Fruit fly (Drosophila melanogaster) whole organism, prepupa: Measurements from ENCODE around the gene CG12010.
A peak's percentile ranks its signal among the peaks of the same experiment; 100 is the strongest.

Source experiments
- Blimp-1 ChIP-seq: fragments of 200-800 bp; sonication (Bioruptor generic); optimal IDR thresholded peaks from 3 replicates; lab custom pipeline; 2017; ENCODE audit warnings: missing biosample characterization, missing genetic modification characterization, mild to moderate bottlenecking, moderate library complexity, missing genetic modification reagents
- CG10631 ChIP-seq: fragments of 200-800 bp; sonication (Bioruptor generic); optimal IDR thresholded peaks from 2 replicates; lab custom pipeline; 2016; ENCODE audit warnings: missing biosample characterization, missing genetic modification characterization
- CG10669 ChIP-seq: fragments of 200-800 bp; sonication (Bioruptor generic); optimal IDR thresholded peaks from 3 replicates; lab custom pipeline; 2018; ENCODE audit warnings: missing biosample characterization, mild to moderate bottlenecking, missing genetic modification characterization, moderate library complexity
- CG11902 ChIP-seq: fragments of 200-800 bp; sonication (Bioruptor generic); optimal IDR thresholded peaks from 3 replicates; lab custom pipeline; 2016; ENCODE audit warnings: missing biosample characterization, missing genetic modification characterization
- CG15336 ChIP-seq: fragments of 200-800 bp; sonication (Bioruptor generic); IDR thresholded peaks from 2 replicates; pipeline ENCODE4 v1.3.6; 2022; ENCODE audit warnings: missing biosample characterization, missing genetic modification characterization
- CG1621 ChIP-seq: fragments of 200-800 bp; sonication (Bioruptor generic); optimal IDR thresholded peaks from 3 replicates; lab custom pipeline; 2018; ENCODE audit warnings: missing biosample characterization, mild to moderate bottlenecking, missing genetic modification characterization
- CG16779 ChIP-seq: fragments of 200-800 bp; sonication (Bioruptor generic); optimal IDR thresholded peaks from 3 replicates; lab custom pipeline; 2017; ENCODE audit warnings: missing biosample characterization, mild to moderate bottlenecking, missing genetic modification characterization
- CG34406 ChIP-seq: fragments of 200-800 bp; sonication (Bioruptor generic); optimal IDR thresholded peaks from 3 replicates; lab custom pipeline; 2016; ENCODE audit warnings: missing biosample characterization, missing genetic modification characterization
- CG3919 ChIP-seq: fragments of 200-800 bp; sonication (Bioruptor generic); optimal IDR thresholded peaks from 3 replicates; lab custom pipeline; 2016; ENCODE audit warnings: missing biosample characterization, missing genetic modification characterization
- CG6163 ChIP-seq: fragments of 200-800 bp; sonication (Bioruptor generic); IDR thresholded peaks from 3 replicates; pipeline ENCODE4 v1.3.6; 2022; ENCODE audit warnings: missing biosample characterization, missing genetic modification characterization
- CG6276 ChIP-seq: fragments of 200-800 bp; sonication (Bioruptor generic); optimal IDR thresholded peaks from 2 replicates; lab custom pipeline; 2017; ENCODE audit warnings: missing biosample characterization, mild to moderate bottlenecking, missing genetic modification characterization
- CG6792 ChIP-seq: fragments of 200-800 bp; sonication (Bioruptor generic); optimal IDR thresholded peaks from 3 replicates; lab custom pipeline; 2016; ENCODE audit warnings: missing biosample characterization, missing genetic modification characterization
- CG6808 ChIP-seq: fragments of 200-800 bp; sonication (Bioruptor generic); optimal IDR thresholded peaks from 3 replicates; lab custom pipeline; 2017; ENCODE audit warnings: missing biosample characterization, missing genetic modification characterization, mild to moderate bottlenecking, moderate library complexity, missing genetic modification reagents
- CG7368 ChIP-seq: fragments of 200-800 bp; sonication (Bioruptor generic); optimal IDR thresholded peaks from 3 replicates; lab custom pipeline; 2016; ENCODE audit warnings: missing biosample characterization, missing genetic modification characterization
- CG8119 ChIP-seq: fragments of 200-800 bp; sonication (Bioruptor generic); IDR thresholded peaks from 3 replicates; pipeline ENCODE4 v1.3.6; 2022; ENCODE audit warnings: missing biosample characterization, missing genetic modification characterization
- CG9139 ChIP-seq: fragments of 200-800 bp; sonication (Bioruptor generic); optimal IDR thresholded peaks from 3 replicates; lab custom pipeline; 2017; ENCODE audit warnings: missing biosample characterization, mild to moderate bottlenecking, missing genetic modification characterization
- Eip78C ChIP-seq: fragments of 200-800 bp; sonication (Bioruptor generic); peaks from one replicate; lab custom pipeline; 2016; ENCODE audit warnings: missing biosample characterization, missing genetic modification characterization
- Eip93F ChIP-seq: fragments of 200-800 bp; sonication (Bioruptor generic); optimal IDR thresholded peaks from 2 replicates; lab custom pipeline; 2016; ENCODE audit warnings: missing biosample characterization, mild to moderate bottlenecking, missing genetic modification characterization
- Ets96B ChIP-seq: fragments of 200-800 bp; optimal IDR thresholded peaks from 2 replicates; lab custom pipeline; 2019; ENCODE audit warnings: missing biosample characterization, mild to moderate bottlenecking, missing genetic modification characterization, moderate library complexity
- Gug ChIP-seq: fragments of 200-800 bp; sonication (Bioruptor generic); IDR thresholded peaks from 2 replicates; pipeline ENCODE4 v1.3.6; 2022; ENCODE audit warnings: missing biosample characterization, missing genetic modification characterization
- Hr39 ChIP-seq: fragments of 200-800 bp; sonication (Bioruptor generic); optimal IDR thresholded peaks from 2 replicates; lab custom pipeline; 2016; ENCODE audit warnings: missing biosample characterization, missing genetic modification characterization
- Lpt ChIP-seq: fragments of 200-800 bp; sonication (Bioruptor generic); optimal IDR thresholded peaks from 3 replicates; lab custom pipeline; 2016; ENCODE audit warnings: missing biosample characterization, missing genetic modification characterization
- Met ChIP-seq: fragments of 200-800 bp; sonication (Bioruptor generic); optimal IDR thresholded peaks from 3 replicates; lab custom pipeline; 2016; ENCODE audit warnings: missing biosample characterization, missing genetic modification characterization
- Smox ChIP-seq: fragments of 200-800 bp; sonication (Bioruptor generic); optimal IDR thresholded peaks from 3 replicates; lab custom pipeline; 2016; ENCODE audit warnings: missing biosample characterization, missing genetic modification characterization
- Sox15 ChIP-seq: fragments of 200-800 bp; sonication (Bioruptor generic); optimal IDR thresholded peaks from 3 replicates; lab custom pipeline; 2016; ENCODE audit warnings: missing biosample characterization, missing genetic modification characterization
- cyc ChIP-seq: fragments of 200-800 bp; sonication (Bioruptor generic); optimal IDR thresholded peaks from 3 replicates; lab custom pipeline; 2016; ENCODE audit warnings: missing biosample characterization, missing genetic modification characterization
- eg ChIP-seq: fragments of 200-800 bp; sonication (Bioruptor generic); IDR thresholded peaks from 3 replicates; pipeline ENCODE4 v1.3.6; 2022; ENCODE audit warnings: missing biosample characterization, missing genetic modification characterization
- fd59A ChIP-seq: fragments of 200-800 bp; sonication (Bioruptor generic); optimal IDR thresholded peaks from 2 replicates; lab custom pipeline; 2017; ENCODE audit warnings: missing biosample characterization, mild to moderate bottlenecking, missing genetic modification characterization, missing genetic modification reagents
- fd85E ChIP-seq: fragments of 200-800 bp; sonication (Bioruptor generic); optimal IDR thresholded peaks from 3 replicates; lab custom pipeline; 2016; ENCODE audit warnings: missing biosample characterization, missing genetic modification characterization
- net ChIP-seq: fragments of 200-800 bp; sonication (Bioruptor generic); optimal IDR thresholded peaks from 3 replicates; lab custom pipeline; 2016; ENCODE audit warnings: missing biosample characterization, missing genetic modification characterization
- pdm3 ChIP-seq: fragments of 200-800 bp; sonication (Bioruptor generic); optimal IDR thresholded peaks from 3 replicates; lab custom pipeline; 2016; ENCODE audit warnings: missing biosample characterization, missing genetic modification characterization
- salr ChIP-seq, 2 experiments: fragments of 200-800 bp; sonication (Bioruptor generic); optimal IDR thresholded peaks; 3 replicates each; lab custom pipeline; 2016 to 2018; ENCODE audit warnings: missing biosample characterization in 2 of 2, missing genetic modification characterization in 2 of 2, mild to moderate bottlenecking in 1 of 2
- ss ChIP-seq, 2 experiments: fragments of 200-800 bp; sonication (Bioruptor generic); optimal IDR thresholded peaks; 2 replicates in 1 of 2; 3 replicates in 1 of 2; lab custom pipeline; 2017 to 2018; ENCODE audit warnings: mild to moderate bottlenecking in 2 of 2, missing biosample characterization in 2 of 2, missing genetic modification characterization in 2 of 2, moderate library complexity in 1 of 2
- svp ChIP-seq: fragments of 200-800 bp; sonication (Bioruptor generic); peaks from one replicate; lab custom pipeline; 2016; ENCODE audit warnings: missing biosample characterization, missing genetic modification characterization
- topi ChIP-seq: fragments of 200-800 bp; sonication (Bioruptor generic); optimal IDR thresholded peaks from 3 replicates; lab custom pipeline; 2016; ENCODE audit warnings: missing biosample characterization, missing genetic modification characterization
- vri ChIP-seq: fragments of 200-800 bp; sonication (Bioruptor generic); optimal IDR thresholded peaks from 3 replicates; lab custom pipeline; 2016; ENCODE audit warnings: missing biosample characterization, mild to moderate bottlenecking, missing genetic modification characterization

CG12010 gene

dm6 chr3L:3399249-3399922, 25.3 kb downstream of the CG12010 start (continued):
- peak; percentile 84 for TF ChIP-seq Smox (GFP tag; lab: Kevin White, UChicago)
- TF ChIP-seq CG6792 (GFP tag; lab: Kevin White, UChicago): peak; percentile 88
- TF ChIP-seq CG34406: peak; percentile 91
- peak; percentile 85 for TF ChIP-seq net (GFP tag; lab: Kevin White, UChicago)
- TF ChIP-seq Eip78C (GFP tag; lab: Kevin White, UChicago): peak; percentile 96
- TF ChIP-seq Eip93F: peak; percentile 2
- peak; percentile 75 for TF ChIP-seq CG16779 (tag; lab: Kevin White, UChicago)
- peak; percentile 76 for TF ChIP-seq CG6276 (GFP tag; lab: Kevin White, UChicago)
- peak; percentile 25 for TF ChIP-seq vri (GFP tag; lab: Kevin White, UChicago)
- peak; percentile 89 for TF ChIP-seq topi (GFP tag; lab: Kevin White, UChicago)
- TF ChIP-seq CG1621: peak; percentile 70
- peak; percentile 84 for TF ChIP-seq CG10669
- peak; percentile 75 for TF ChIP-seq fd59A (GFP tag; lab: Kevin White, UChicago)
- peak; percentile 71 for TF ChIP-seq CG7368 (GFP tag; lab: Kevin White, UChicago)
- TF ChIP-seq CG8119: peak; percentile 85
- peak; percentile 72; the same call in 2 of the 3 replicates for TF ChIP-seq CG6163 (GFP tag; lab: Robert Waterston, UW)
- peak; percentile 88 for TF ChIP-seq Hr39
- peak; percentile 82 for TF ChIP-seq CG11902 (GFP tag; lab: Kevin White, UChicago)
- TF ChIP-seq CG9139 (GFP tag; lab: Kevin White, UChicago): peak; percentile 41
- peak; percentile 83 for TF ChIP-seq cyc
- TF ChIP-seq Gug (GFP tag; lab: Robert Waterston, UW): peak; percentile 82
- TF ChIP-seq svp (GFP tag; lab: Kevin White, UChicago): peak; percentile 98
- TF ChIP-seq Blimp-1 (GFP tag; lab: Kevin White, UChicago): peak; percentile 75
- TF ChIP-seq pdm3 (GFP tag; lab: Kevin White, UChicago): peak; percentile 87

- TF ChIP-seq vri (GFP tag; lab: Kevin White, UChicago) (peak; percentile 7), Eip78C (GFP tag; lab: Kevin White, UChicago) (peak; percentile 7), Met (GFP tag; lab: Kevin White, UChicago) (peak; percentile 15), cyc (no peak), Sox15 (GFP tag; lab: Kevin White, UChicago) (no peak), Ets96B (tag; lab: Kevin White, UChicago) (no peak)
Measured at dm6 chr3L:3399923-3400309, 25.8 kb downstream of the CG12010 start.

dm6 chr3L:3400555-3401198, 26.6 kb downstream of the CG12010 start:
- TF ChIP-seq Eip78C (GFP tag; lab: Kevin White, UChicago) (peak; percentile 47), CG8119 (peak; percentile 68), CG6808 (GFP tag; lab: Kevin White, UChicago) (peak; percentile 31), CG10669 (no peak), net (GFP tag; lab: Kevin White, UChicago) (peak; percentile 24), CG3919 (GFP tag; lab: Kevin White, UChicago) (peak; percentile 6), Lpt (peak; percentile 18), CG6163 (GFP tag; lab: Robert Waterston, UW) (peak; percentile 63), Smox (GFP tag; lab: Kevin White, UChicago) (no peak), fd85E (GFP tag; lab: Kevin White, UChicago) (peak; percentile 8), eg (GFP tag; lab: Robert Waterston, UW) (peak; percentile 60; the same call in 2 of the 3 replicates), CG10631 (GFP tag; lab: Kevin White, UChicago) (no peak), svp (GFP tag; lab: Kevin White, UChicago) (peak; percentile 46), CG6276 (GFP tag; lab: Kevin White, UChicago) (peak; percentile 49), ss (GFP tag; optimal IDR thresholded peaks at IDR 0.05; lab: Kevin White, UChicago) (peak; percentile 11 to 38), Sox15 (GFP tag; lab: Kevin White, UChicago) (no peak), CG15336 (GFP tag; lab: Robert Waterston, UW) (peak; percentile 32), salr (GFP tag; optimal IDR thresholded peaks at IDR 0.05; lab: Kevin White, UChicago) (peak in 1 of 2 experiments; percentile 2)
